Worm (Caenorhabditis elegans) whole organism, young adult: ENCODE measurements around the gene C50D2.6.

Experiments
- F10E7.11 ChIP-seq: sonication (generic microtip); optimal IDR thresholded peaks from 2 replicates; lab custom pipeline; 2017; ENCODE audit warnings: mild to moderate bottlenecking, missing genetic modification characterization, moderate library complexity, missing compliant biosample characterization
- F22D6.2 ChIP-seq: sonication (generic microtip); optimal IDR thresholded peaks from 2 replicates; lab custom pipeline; 2016; ENCODE audit warnings: mild to moderate bottlenecking, missing genetic modification characterization, missing compliant biosample characterization
- F23B12.7 ChIP-seq: sonication (generic microtip); optimal IDR thresholded peaks from 2 replicates; lab custom pipeline; 2017; ENCODE audit warnings: missing genetic modification characterization, mild to moderate bottlenecking, missing compliant biosample characterization, antibody characterized with exemption, moderate library complexity; ENCODE audit not compliant: insufficient read depth
- bed-2 ChIP-seq: fragments of 200-800 bp; sonication (Bioruptor generic); IDR thresholded peaks from 2 replicates; pipeline ENCODE4 v1.3.6; 2022; ENCODE audit warnings: missing genetic modification reagents, missing genetic modification characterization, missing compliant biosample characterization
- egl-18 ChIP-seq: fragments of 200-800 bp; sonication (Bioruptor generic); IDR thresholded peaks from 2 replicates; pipeline ENCODE4 v1.3.6; 2022; ENCODE audit warnings: missing genetic modification reagents, missing genetic modification characterization, missing compliant biosample characterization
- ets-4 ChIP-seq: fragments of 200-800 bp; sonication (Bioruptor generic); optimal IDR thresholded peaks from 2 replicates; lab custom pipeline; 2018; ENCODE audit warnings: mild to moderate bottlenecking, missing genetic modification characterization, missing compliant biosample characterization
- hlh-12 ChIP-seq: sonication (generic microtip); optimal IDR thresholded peaks from 2 replicates; lab custom pipeline; 2016; ENCODE audit warnings: missing genetic modification characterization, missing compliant biosample characterization
- mes-4 ChIP-seq: sonication (generic microtip); optimal IDR thresholded peaks from 2 replicates; lab custom pipeline; 2016; ENCODE audit warnings: missing genotype, missing genetic modification characterization, missing compliant biosample characterization
- nhr-27 ChIP-seq: fragments of 200-800 bp; sonication (Bioruptor generic); optimal IDR thresholded peaks from 2 replicates; lab custom pipeline; 2018; ENCODE audit warnings: mild to moderate bottlenecking, missing genetic modification characterization, moderate library complexity, missing compliant biosample characterization
- rcor-1 ChIP-seq: fragments of 200-800 bp; sonication (Bioruptor generic); IDR thresholded peaks from 2 replicates; pipeline ENCODE4 v1.3.6; 2022; ENCODE audit warnings: missing genetic modification reagents, missing genetic modification characterization, missing compliant biosample characterization
- snpc-1.3 ChIP-seq: sonication (generic microtip); optimal IDR thresholded peaks from 2 replicates; lab custom pipeline; 2017; ENCODE audit warnings: missing genetic modification characterization, mild to moderate bottlenecking, missing compliant biosample characterization, antibody characterized with exemption, moderate library complexity, missing genotype, missing genetic modification reagents; ENCODE audit not compliant: insufficient read depth
- tlf-1 ChIP-seq: fragments of 200-800 bp; sonication (Bioruptor generic); optimal IDR thresholded peaks from 2 replicates; lab custom pipeline; 2018; ENCODE audit warnings: mild to moderate bottlenecking, missing genetic modification characterization, missing compliant biosample characterization
- zim-3 ChIP-seq: sonication (generic microtip); optimal IDR thresholded peaks from 2 replicates; lab custom pipeline; 2017; ENCODE audit warnings: mild to moderate bottlenecking, missing genetic modification characterization, moderate library complexity, missing compliant biosample characterization
- ztf-18 ChIP-seq: sonication (generic microtip); optimal IDR thresholded peaks from 2 replicates; lab custom pipeline; 2016; ENCODE audit warnings: missing genotype, mild to moderate bottlenecking, missing genetic modification characterization, missing compliant biosample characterization

- TF ChIP-seq F10E7.11 (tag; lab: Kevin White, UChicago) = no peak
- TF ChIP-seq bed-2 (GFP tag; lab: Robert Waterston, UW) = no peak
- TF ChIP-seq ets-4 (GFP tag; lab: Kevin White, UChicago) = no peak
- TF ChIP-seq zim-3 = no peak
- no peak for TF ChIP-seq F23B12.7 (tag; lab: Kevin White, UChicago)
- TF ChIP-seq mes-4 = no peak
- TF ChIP-seq hlh-12 (tag; lab: Kevin White, UChicago) = no peak
- TF ChIP-seq ztf-18 (tag; lab: Kevin White, UChicago) = no peak
- no peak for TF ChIP-seq egl-18
- no peak for TF ChIP-seq F22D6.2 (tag; lab: Kevin White, UChicago)
- TF ChIP-seq nhr-27 (tag; lab: Kevin White, UChicago) = no peak
- no peak for TF ChIP-seq snpc-1.3 (tag; lab: Kevin White, UChicago)
- no peak for TF ChIP-seq rcor-1 (GFP tag; lab: Robert Waterston, UW)
- no peak for TF ChIP-seq tlf-1 (GFP tag; lab: Kevin White, UChicago)
These were observed 23.2 kb upstream of the C50D2.6 start, which contains the start of gene C23H3.2 for ce11 chrII:61013-61412.
